Fruit fly (Drosophila melanogaster) whole organism, embryonic: Measurements from ENCODE around the gene CG9426.

Source experiments
- Asciz ChIP-seq: fragments of 200-800 bp; sonication (Bioruptor generic); optimal IDR thresholded peaks from 2 replicates; lab custom pipeline; 2017; ENCODE audit warnings: missing biosample characterization, mild to moderate bottlenecking, missing genetic modification characterization, missing genetic modification reagents
- B-H1 ChIP-seq: fragments of 200-800 bp; sonication (Bioruptor generic); IDR thresholded peaks from 3 replicates; pipeline ENCODE4 v1.3.6; 2022; ENCODE audit warnings: missing biosample characterization, missing genetic modification characterization
- B-H2 ChIP-seq: fragments of 200-800 bp; sonication (Bioruptor generic); optimal IDR thresholded peaks from 2 replicates; lab custom pipeline; 2018; ENCODE audit warnings: missing biosample characterization, mild to moderate bottlenecking, missing genetic modification characterization
- BEAF-32 ChIP-seq: fragments of 200-800 bp; sonication (Bioruptor generic); optimal IDR thresholded peaks from 3 replicates; lab custom pipeline; 2017; ENCODE audit warnings: missing biosample characterization, missing genetic modification characterization, mild to moderate bottlenecking, moderate library complexity, missing genetic modification reagents
- CG10274 ChIP-seq: fragments of 200-800 bp; sonication (Bioruptor generic); optimal IDR thresholded peaks from 3 replicates; lab custom pipeline; 2017; ENCODE audit warnings: missing biosample characterization, mild to moderate bottlenecking, missing genetic modification characterization
- CG11085 ChIP-seq: fragments of 200-800 bp; sonication (Bioruptor generic); IDR thresholded peaks from 2 replicates; pipeline ENCODE4 v1.3.6; 2022; ENCODE audit warnings: missing biosample characterization, missing genetic modification characterization
- CG11398 ChIP-seq: fragments of 200-800 bp; sonication (Bioruptor generic); optimal IDR thresholded peaks from 2 replicates; lab custom pipeline; 2016; ENCODE audit warnings: missing biosample characterization, missing genetic modification characterization
- CG11723 ChIP-seq: fragments of 200-800 bp; sonication (Bioruptor generic); optimal IDR thresholded peaks from 2 replicates; lab custom pipeline; 2017; ENCODE audit warnings: missing biosample characterization, mild to moderate bottlenecking, missing genetic modification characterization
- CG14050 ChIP-seq: fragments of 200-800 bp; sonication (Bioruptor generic); IDR thresholded peaks from 3 replicates; pipeline ENCODE4 v1.3.6; 2022; ENCODE audit warnings: missing biosample characterization, missing genetic modification characterization
- CG14965 ChIP-seq: fragments of 200-800 bp; sonication (Bioruptor generic); optimal IDR thresholded peaks from 2 replicates; lab custom pipeline; 2016; ENCODE audit warnings: missing biosample characterization, missing genetic modification characterization, borderline replicate concordance
- CG17912 ChIP-seq: fragments of 200-800 bp; sonication (Bioruptor generic); optimal IDR thresholded peaks from 2 replicates; lab custom pipeline; 2018; ENCODE audit warnings: missing biosample characterization, mild to moderate bottlenecking, missing genetic modification characterization
- CG42726 ChIP-seq: fragments of 200-800 bp; sonication (Bioruptor generic); IDR thresholded peaks from 2 replicates; pipeline ENCODE4 v1.3.6; 2022; ENCODE audit warnings: missing biosample characterization, missing genetic modification characterization; ENCODE audit not compliant: partially characterized antibody
- CG4360 ChIP-seq: fragments of 200-800 bp; sonication (Bioruptor generic); IDR thresholded peaks from 2 replicates; pipeline ENCODE4 v1.3.6; 2022; ENCODE audit warnings: missing biosample characterization, missing genetic modification characterization
- CG4424 ChIP-seq: fragments of 200-800 bp; sonication (Bioruptor generic); optimal IDR thresholded peaks from 3 replicates; lab custom pipeline; 2016; ENCODE audit warnings: missing biosample characterization, missing genetic modification characterization
- CG6272 ChIP-seq: fragments of 200-800 bp; sonication (Bioruptor generic); IDR thresholded peaks from 2 replicates; pipeline ENCODE4 v1.3.6; 2022; ENCODE audit warnings: missing biosample characterization, missing genetic modification characterization
- CG7357 ChIP-seq: fragments of 200-800 bp; sonication (Bioruptor generic); IDR thresholded peaks from 3 replicates; pipeline ENCODE4 v1.3.6; 2022; ENCODE audit warnings: missing biosample characterization, missing genetic modification characterization
- CG7372 ChIP-seq: fragments of 200-800 bp; sonication (Bioruptor generic); IDR thresholded peaks from 2 replicates; pipeline ENCODE4 v1.3.6; 2022; ENCODE audit warnings: missing biosample characterization, missing genetic modification characterization
- CG9609 ChIP-seq: fragments of 200-800 bp; sonication (Bioruptor generic); optimal IDR thresholded peaks from 3 replicates; lab custom pipeline; 2016; ENCODE audit warnings: missing biosample characterization, missing genetic modification characterization
- CG9817 ChIP-seq: fragments of 200-800 bp; sonication (Bioruptor generic); optimal IDR thresholded peaks from 2 replicates; lab custom pipeline; 2018; ENCODE audit warnings: missing biosample characterization, mild to moderate bottlenecking, missing genetic modification characterization, moderate library complexity
- Chrac-16 ChIP-seq: fragments of 200-800 bp; sonication (Bioruptor generic); optimal IDR thresholded peaks from 3 replicates; lab custom pipeline; 2016; ENCODE audit warnings: missing biosample characterization, missing genetic modification characterization
- CoRest ChIP-seq: fragments of 200-800 bp; sonication (Bioruptor generic); optimal IDR thresholded peaks from 3 replicates; lab custom pipeline; 2018; ENCODE audit warnings: missing biosample characterization, mild to moderate bottlenecking, missing genetic modification characterization, moderate library complexity
- D ChIP-seq, 2 experiments: fragments of 200-800 bp in 1 of 2; fragments of >200 bp in 1 of 2; sonication (Bioruptor generic) in 1 of 2; optimal IDR thresholded peaks; 2 replicates in 1 of 2; 3 replicates in 1 of 2; lab custom pipeline; 2017; ENCODE audit warnings: mild to moderate bottlenecking in 1 of 2, missing biosample characterization in 1 of 2, missing genetic modification characterization in 1 of 2, missing genetic modification reagents in 1 of 2
- Dp ChIP-seq: fragments of 200-800 bp; sonication (Bioruptor generic); optimal IDR thresholded peaks from 2 replicates; lab custom pipeline; 2018; ENCODE audit warnings: missing biosample characterization, mild to moderate bottlenecking, missing genetic modification characterization, moderate library complexity
- ERR ChIP-seq: fragments of 200-800 bp; sonication (Bioruptor generic); optimal IDR thresholded peaks from 2 replicates; lab custom pipeline; 2016; ENCODE audit warnings: missing biosample characterization, missing genetic modification characterization
- Ets97D ChIP-seq: fragments of 200-800 bp; sonication (Bioruptor generic); optimal IDR thresholded peaks from 3 replicates; lab custom pipeline; 2016; ENCODE audit warnings: missing biosample characterization, missing genetic modification characterization
- GATAe ChIP-seq: fragments of 200-800 bp; sonication (Bioruptor generic); conservative IDR thresholded peaks from 2 replicates; pipeline ENCODE4 v1.3.6; 2022; ENCODE audit warnings: missing biosample characterization, missing genetic modification characterization
- HLH54F ChIP-seq: fragments of 200-800 bp; sonication (Bioruptor generic); optimal IDR thresholded peaks from 3 replicates; lab custom pipeline; 2016; ENCODE audit warnings: missing biosample characterization, missing genetic modification characterization
- Hsf ChIP-seq: fragments of 200-800 bp; sonication (Bioruptor generic); optimal IDR thresholded peaks from 3 replicates; lab custom pipeline; 2016; ENCODE audit warnings: missing biosample characterization, missing genetic modification characterization
- Nf-YA ChIP-seq: fragments of 200-800 bp; sonication (Bioruptor generic); IDR thresholded peaks from 2 replicates; pipeline ENCODE4 v1.3.6; 2022; ENCODE audit warnings: missing biosample characterization, missing genetic modification characterization
- Spps ChIP-seq: fragments of 200-800 bp; sonication (Bioruptor generic); optimal IDR thresholded peaks from 2 replicates; lab custom pipeline; 2018; ENCODE audit warnings: missing biosample characterization, mild to moderate bottlenecking, missing genetic modification characterization
- Trl ChIP-seq, 3 experiments: fragments of >200 bp in 2 of 3; fragments of 200-800 bp in 1 of 3; sonication (Bioruptor generic) in 1 of 3; optimal IDR thresholded peaks; 2 replicates in 1 of 3; 3 replicates in 2 of 3; lab custom pipeline; 2016 to 2017; ENCODE audit warnings: missing biosample characterization in 1 of 3, missing genetic modification characterization in 1 of 3
- Xrp1 ChIP-seq: fragments of 200-800 bp; sonication (Bioruptor generic); IDR thresholded peaks from 2 replicates; pipeline ENCODE4 v1.3.6; 2022; ENCODE audit warnings: missing biosample characterization, missing genetic modification characterization
- bab2 ChIP-seq: fragments of 200-800 bp; sonication (Bioruptor generic); optimal IDR thresholded peaks from 2 replicates; lab custom pipeline; 2016; ENCODE audit warnings: missing biosample characterization, missing genetic modification characterization
- bcd ChIP-seq: fragments of 200-800 bp; sonication (Bioruptor generic); optimal IDR thresholded peaks from 2 replicates; lab custom pipeline; 2017; ENCODE audit warnings: missing biosample characterization, mild to moderate bottlenecking, missing genetic modification characterization
- crc ChIP-seq: fragments of 200-800 bp; sonication (Bioruptor generic); optimal IDR thresholded peaks from 2 replicates; lab custom pipeline; 2016; ENCODE audit warnings: missing biosample characterization, missing genetic modification characterization
- dm ChIP-seq: fragments of 200-800 bp; sonication (Bioruptor generic); optimal IDR thresholded peaks from 3 replicates; lab custom pipeline; 2016; ENCODE audit warnings: missing biosample characterization, missing genetic modification characterization
- ewg ChIP-seq: fragments of 200-800 bp; sonication (Bioruptor generic); optimal IDR thresholded peaks from 3 replicates; lab custom pipeline; 2017; ENCODE audit warnings: mild to moderate bottlenecking, missing biosample characterization, missing genetic modification reagents, missing genetic modification characterization
- gfzf ChIP-seq: fragments of 200-800 bp; sonication (Bioruptor generic); optimal IDR thresholded peaks from 2 replicates; lab custom pipeline; 2016; ENCODE audit warnings: missing biosample characterization, mild to moderate bottlenecking, missing genetic modification characterization, moderate library complexity
- ham ChIP-seq: fragments of 200-800 bp; sonication (Bioruptor generic); IDR thresholded peaks from 2 replicates; pipeline ENCODE4 v1.3.6; 2022; ENCODE audit warnings: missing biosample characterization, missing genetic modification characterization
- jing ChIP-seq: fragments of 200-800 bp; sonication (Bioruptor generic); optimal IDR thresholded peaks from 2 replicates; lab custom pipeline; 2018; ENCODE audit warnings: missing biosample characterization, mild to moderate bottlenecking, missing genetic modification characterization
- lilli ChIP-seq: fragments of 200-800 bp; sonication (Bioruptor generic); optimal IDR thresholded peaks from 3 replicates; lab custom pipeline; 2016; ENCODE audit warnings: missing biosample characterization, missing genetic modification characterization
- mam ChIP-seq: fragments of 200-800 bp; sonication (Bioruptor generic); optimal IDR thresholded peaks from 3 replicates; lab custom pipeline; 2016; ENCODE audit warnings: missing biosample characterization, missing genetic modification characterization
- nerfin-2 ChIP-seq: fragments of 200-800 bp; sonication (Bioruptor generic); IDR thresholded peaks from 2 replicates; pipeline ENCODE4 v1.3.6; 2022; ENCODE audit warnings: missing biosample characterization, missing genetic modification characterization; ENCODE audit not compliant: partially characterized antibody
- p53 ChIP-seq: fragments of 200-800 bp; sonication (Bioruptor generic); optimal IDR thresholded peaks from 2 replicates; lab custom pipeline; 2016; ENCODE audit warnings: missing biosample characterization, missing genetic modification characterization
- pros ChIP-seq: fragments of 200-800 bp; sonication (Bioruptor generic); optimal IDR thresholded peaks from 3 replicates; lab custom pipeline; 2019; ENCODE audit warnings: missing biosample characterization, mild to moderate bottlenecking, missing genetic modification characterization, moderate library complexity
- run ChIP-seq: fragments of 200-800 bp; sonication (Bioruptor generic); optimal IDR thresholded peaks from 3 replicates; lab custom pipeline; 2018; ENCODE audit warnings: missing biosample characterization, mild to moderate bottlenecking, missing genetic modification characterization
- sim ChIP-seq: fragments of 200-800 bp; sonication (Bioruptor generic); IDR thresholded peaks from 2 replicates; pipeline ENCODE4 v1.3.6; 2022; ENCODE audit warnings: missing biosample characterization, missing genetic modification characterization
- slou ChIP-seq: fragments of 200-800 bp; sonication (Bioruptor generic); optimal IDR thresholded peaks from 3 replicates; lab custom pipeline; 2016; ENCODE audit warnings: missing biosample characterization, missing genetic modification characterization
- toy ChIP-seq: fragments of 200-800 bp; sonication (Bioruptor generic); IDR thresholded peaks from 2 replicates; pipeline ENCODE4 v1.3.6; 2022; ENCODE audit warnings: missing biosample characterization, missing genetic modification characterization
- zfh1 ChIP-seq: fragments of 200-800 bp; sonication (Bioruptor generic); IDR thresholded peaks from 3 replicates; pipeline ENCODE4 v1.3.6; 2022; ENCODE audit warnings: missing biosample characterization, missing genetic modification characterization

The CG9426 gene

DNA sequence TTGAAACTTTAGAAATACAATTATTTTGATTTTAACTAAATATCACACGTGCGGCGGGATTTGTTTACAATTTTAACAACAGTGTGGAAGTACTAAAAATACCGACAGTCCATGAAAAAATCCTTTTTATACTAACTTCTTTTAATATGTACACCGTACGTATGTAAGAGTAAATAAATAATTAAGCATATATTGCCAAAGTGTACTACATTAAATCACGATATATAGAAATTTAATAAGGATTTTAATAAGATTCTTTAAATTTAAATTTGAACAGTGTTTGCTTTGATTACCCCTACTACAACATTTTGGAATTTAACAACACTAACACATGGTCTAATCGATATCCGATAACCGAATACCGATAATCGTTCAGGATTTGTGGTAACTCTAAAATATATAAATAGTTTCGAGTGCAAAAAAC, 2.5 kb upstream of the CG9426 start, which contains the start of the genes Ski6 and CG16812 (continued):
- TF ChIP-seq jing (GFP tag; lab: Kevin White, UChicago), result no peak
- TF ChIP-seq run, result peak; percentile 45
- TF ChIP-seq Nf-YA (GFP tag; lab: Robert Waterston, UW), result 0 out of 2 replicates have a peak, but pooled peaks have one; percentile 4
- TF ChIP-seq B-H1, result peak; percentile 26; the same call in 1 of the 3 replicates
- TF ChIP-seq CG11723 (GFP tag; lab: Kevin White, UChicago), result no peak
- TF ChIP-seq CG9817 (tag; lab: Kevin White, UChicago), result peak; percentile 78
- no peak for TF ChIP-seq CG42726
- TF ChIP-seq Trl (optimal IDR thresholded peaks at IDR 0.05; lab: Kevin White, UChicago), result no peak
- TF ChIP-seq Trl (GFP tag; optimal IDR thresholded peaks at IDR 0.05; lab: Kevin White, UChicago), result peak; percentile 10
- no peak for TF ChIP-seq GATAe (GFP tag; lab: Robert Waterston, UW)
- peak; percentile 49 for TF ChIP-seq bcd
- TF ChIP-seq slou, result peak; percentile 39
- no peak for TF ChIP-seq CG17912 (GFP tag; lab: Kevin White, UChicago)
- no peak for TF ChIP-seq p53
- TF ChIP-seq CG6272 (GFP tag; lab: Robert Waterston, UW), result no peak
- no peak for TF ChIP-seq CG4360
- TF ChIP-seq lilli, result peak; percentile 77
- peak; percentile 62 for TF ChIP-seq Hsf (GFP tag; lab: Kevin White, UChicago)
- TF ChIP-seq gfzf (GFP tag; lab: Kevin White, UChicago), result peak; percentile 58
- TF ChIP-seq HLH54F (GFP tag; lab: Kevin White, UChicago), result no peak
- peak; percentile 43 for TF ChIP-seq dm (GFP tag; lab: Kevin White, UChicago)
- TF ChIP-seq ERR (GFP tag; lab: Kevin White, UChicago), result no peak
- TF ChIP-seq Asciz (GFP tag; lab: Kevin White, UChicago), result no peak
- TF ChIP-seq toy (GFP tag; lab: Robert Waterston, UW), result no peak
- TF ChIP-seq CG7372 (GFP tag; lab: Robert Waterston, UW), result no peak
- peak; percentile 42; the same call in 2 of the 3 replicates for TF ChIP-seq CG14050 (GFP tag; lab: Robert Waterston, UW)
- TF ChIP-seq zfh1 (GFP tag; lab: Robert Waterston, UW), result peak; percentile 71; the same call in 2 of the 3 replicates
- peak; percentile 13 for TF ChIP-seq ewg (GFP tag; lab: Kevin White, UChicago)
- TF ChIP-seq CG10274 (GFP tag; lab: Kevin White, UChicago), result no peak
- TF ChIP-seq mam (GFP tag; lab: Kevin White, UChicago), result no peak
- TF ChIP-seq CG4424, result peak; percentile 63
- TF ChIP-seq ham, result no peak
- TF ChIP-seq Ets97D (GFP tag; lab: Kevin White, UChicago), result peak; percentile 45
- no peak for TF ChIP-seq CG14965 (GFP tag; lab: Kevin White, UChicago)
- TF ChIP-seq CG11398 (GFP tag; lab: Kevin White, UChicago), result no peak
- peak; percentile 76 for TF ChIP-seq Xrp1 (GFP tag; lab: Robert Waterston, UW)
- peak; percentile 57 for TF ChIP-seq Dp (GFP tag; lab: Kevin White, UChicago)
- TF ChIP-seq CG11085, result 0 out of 2 replicates have a peak, but pooled peaks have one; percentile 26
- TF ChIP-seq nerfin-2 (GFP tag; lab: Robert Waterston, UW), result no peak
- TF ChIP-seq sim (GFP tag; lab: Robert Waterston, UW), result no peak
- TF ChIP-seq CoRest (tag; lab: Kevin White, UChicago), result peak; percentile 81
- TF ChIP-seq BEAF-32, result peak; percentile 60
- TF ChIP-seq Spps (tag; lab: Kevin White, UChicago), result peak; percentile 59
- no peak for TF ChIP-seq B-H2 (GFP tag; lab: Kevin White, UChicago)
- no peak for TF ChIP-seq CG9609 (GFP tag; lab: Kevin White, UChicago)
- TF ChIP-seq D (optimal IDR thresholded peaks at IDR 0.05; lab: Kevin White, UChicago), result no peak
- TF ChIP-seq D (GFP tag; optimal IDR thresholded peaks at IDR 0.05; lab: Kevin White, UChicago), result no peak
- TF ChIP-seq crc (GFP tag; lab: Kevin White, UChicago), result no peak
- peak; percentile 78 for TF ChIP-seq Chrac-16 (GFP tag; lab: Kevin White, UChicago)
- peak; percentile 54 for TF ChIP-seq bab2 (GFP tag; lab: Kevin White, UChicago)
- TF ChIP-seq pros (GFP tag; lab: Kevin White, UChicago), result no peak
- no peak for TF ChIP-seq CG7357
